Worm (Caenorhabditis elegans) whole organism, L1 larva: ENCODE data around the gene bet-2.

Experiments used
- C04F5.9 ChIP-seq: sonication (generic microtip); optimal IDR thresholded peaks from 2 replicates; lab custom pipeline; 2016; ENCODE audit warnings: missing genetic modification characterization, missing compliant biosample characterization
- C16A3.4 ChIP-seq: fragments of 150-350 bp; optimal IDR thresholded peaks from 2 replicates; lab custom pipeline; 2014; ENCODE audit warnings: missing biosample characterization, missing genetic modification characterization
- C34B4.2 ChIP-seq: sonication (generic microtip); optimal IDR thresholded peaks from 2 replicates; lab custom pipeline; 2017; ENCODE audit warnings: mild to moderate bottlenecking, missing genetic modification characterization, missing compliant biosample characterization
- F16B12.6 ChIP-seq: fragments of 150-350 bp; optimal IDR thresholded peaks from 2 replicates; lab custom pipeline; 2014; ENCODE audit warnings: missing biosample characterization, missing genetic modification characterization
- Y116A8C.19 ChIP-seq: sonication (generic microtip); optimal IDR thresholded peaks from 2 replicates; lab custom pipeline; 2016; ENCODE audit warnings: missing compliant biosample characterization, missing genetic modification characterization, borderline replicate concordance
- aha-1 ChIP-seq: fragments of 150-350 bp; optimal IDR thresholded peaks from 2 replicates; lab custom pipeline; 2014; ENCODE audit warnings: missing biosample characterization, missing genetic modification characterization
- alr-1 ChIP-seq: fragments of 200-800 bp; sonication (Bioruptor generic); optimal IDR thresholded peaks from 2 replicates; lab custom pipeline; 2018; ENCODE audit warnings: borderline replicate concordance, mild to moderate bottlenecking, missing genetic modification characterization, missing compliant biosample characterization
- ceh-63 ChIP-seq: fragments of 200-800 bp; sonication (Bioruptor generic); optimal IDR thresholded peaks from 2 replicates; lab custom pipeline; 2018; ENCODE audit warnings: mild to moderate bottlenecking, missing genetic modification characterization, missing compliant biosample characterization
- ceh-88 ChIP-seq: fragments of 200-800 bp; sonication (Bioruptor generic); IDR thresholded peaks from 2 replicates; pipeline ENCODE4 v1.3.6; 2022; ENCODE audit warnings: missing genetic modification characterization, missing compliant biosample characterization
- ceh-90 ChIP-seq: sonication (generic microtip); optimal IDR thresholded peaks from 2 replicates; lab custom pipeline; 2016; ENCODE audit warnings: missing genetic modification characterization, missing compliant biosample characterization
- ces-1 ChIP-seq: fragments of 150-350 bp; optimal IDR thresholded peaks from 2 replicates; lab custom pipeline; 2014; ENCODE audit warnings: missing biosample characterization, missing genetic modification reagents, missing genetic modification characterization
- dpl-1 ChIP-seq, 3 experiments: fragments of 150-350 bp in 2 of 3; sonication (generic microtip) in 1 of 3; optimal IDR thresholded peaks; 2 replicates each; lab custom pipeline; 2014 to 2017; ENCODE audit warnings: missing biosample characterization in 3 of 3, missing genetic modification characterization in 3 of 3, missing genetic modification reagents in 3 of 3
- dsc-1 ChIP-seq: sonication (generic microtip); optimal IDR thresholded peaks from 2 replicates; lab custom pipeline; 2016; ENCODE audit warnings: mild to moderate bottlenecking, missing genetic modification characterization, missing compliant biosample characterization
- efl-3 ChIP-seq: fragments of 200-800 bp; sonication (Bioruptor generic); optimal IDR thresholded peaks from 2 replicates; lab custom pipeline; 2018; ENCODE audit warnings: mild to moderate bottlenecking, missing genetic modification characterization, missing compliant biosample characterization
- egl-27 ChIP-seq, 2 experiments: fragments of 150-350 bp in 1 of 2; sonication (generic microtip); optimal IDR thresholded peaks; 3 replicates each; lab custom pipeline; 2017 to 2018; ENCODE audit warnings: missing biosample characterization in 2 of 2, missing genetic modification characterization in 2 of 2, missing genetic modification reagents in 2 of 2
- ets-5 ChIP-seq: fragments of 200-800 bp; sonication (Bioruptor generic); IDR thresholded peaks from 2 replicates; pipeline ENCODE4 v1.3.6; 2022; ENCODE audit warnings: missing genetic modification characterization, missing compliant biosample characterization
- fkh-10 ChIP-seq: sonication (generic microtip); optimal IDR thresholded peaks from 2 replicates; lab custom pipeline; 2017; ENCODE audit warnings: missing biosample characterization, missing genetic modification reagents, missing genetic modification characterization
- fkh-4 ChIP-seq: sonication (generic microtip); optimal IDR thresholded peaks from 2 replicates; lab custom pipeline; 2016; ENCODE audit warnings: missing compliant biosample characterization, missing genetic modification characterization, borderline replicate concordance
- fos-1 ChIP-seq: fragments of 150-350 bp; optimal IDR thresholded peaks from 2 replicates; lab custom pipeline; 2014; ENCODE audit warnings: missing biosample characterization, missing genetic modification characterization
- grh-1 ChIP-seq: fragments of 200-800 bp; sonication (Bioruptor generic); IDR thresholded peaks from 2 replicates; pipeline ENCODE4 v1.3.6; 2022; ENCODE audit warnings: missing genetic modification reagents, missing genetic modification characterization, missing compliant biosample characterization
- hlh-4 ChIP-seq: sonication (generic microtip); optimal IDR thresholded peaks from 2 replicates; lab custom pipeline; 2016; ENCODE audit warnings: mild to moderate bottlenecking, missing genetic modification characterization, missing compliant biosample characterization
- irx-1 ChIP-seq: sonication (generic microtip); optimal IDR thresholded peaks from 2 replicates; lab custom pipeline; 2016; ENCODE audit warnings: missing genetic modification characterization, missing compliant biosample characterization
- isw-1 ChIP-seq: fragments of 200-800 bp; sonication (Bioruptor generic); IDR thresholded peaks from 2 replicates; pipeline ENCODE4 v1.3.6; 2022; ENCODE audit warnings: missing genetic modification characterization, missing compliant biosample characterization
- jun-1 ChIP-seq: fragments of 150-350 bp; optimal IDR thresholded peaks from 2 replicates; lab custom pipeline; 2014; ENCODE audit warnings: missing biosample characterization, missing genetic modification reagents, missing genetic modification characterization
- lin-39 ChIP-seq: fragments of 150-350 bp; optimal IDR thresholded peaks from 2 replicates; lab custom pipeline; 2014; ENCODE audit warnings: missing biosample characterization, missing genetic modification reagents, missing genetic modification characterization
- lir-3 ChIP-seq: sonication (generic microtip); optimal IDR thresholded peaks from 2 replicates; lab custom pipeline; 2016; ENCODE audit warnings: mild to moderate bottlenecking, missing genetic modification characterization, moderate library complexity, missing compliant biosample characterization; ENCODE audit not compliant: poor library complexity
- lsy-2 ChIP-seq, 2 experiments: fragments of 150-350 bp; optimal IDR thresholded peaks; 2 replicates each; lab custom pipeline; 2014; ENCODE audit warnings: missing biosample characterization in 2 of 2, missing genetic modification characterization in 2 of 2
- mab-9 ChIP-seq: fragments of 200-800 bp; sonication (Bioruptor generic); IDR thresholded peaks from 2 replicates; pipeline ENCODE4 v1.3.6; 2022; ENCODE audit warnings: missing genetic modification reagents, missing genetic modification characterization, missing compliant biosample characterization
- mef-2 ChIP-seq: fragments of 150-350 bp; optimal IDR thresholded peaks from 2 replicates; lab custom pipeline; 2014; ENCODE audit warnings: missing biosample characterization, missing genetic modification characterization
- nhr-20 ChIP-seq: sonication (generic microtip); optimal IDR thresholded peaks from 2 replicates; lab custom pipeline; 2016; ENCODE audit warnings: mild to moderate bottlenecking, missing genetic modification characterization, missing compliant biosample characterization
- nhr-28 ChIP-seq: fragments of 150-350 bp; optimal IDR thresholded peaks from 2 replicates; lab custom pipeline; 2014; ENCODE audit warnings: missing biosample characterization, missing genetic modification characterization
- nhr-71 ChIP-seq: sonication (generic microtip); optimal IDR thresholded peaks from 2 replicates; lab custom pipeline; 2016; ENCODE audit warnings: mild to moderate bottlenecking, missing genetic modification characterization, moderate library complexity, missing compliant biosample characterization
- nhr-84 ChIP-seq: sonication (generic microtip); optimal IDR thresholded peaks from 2 replicates; lab custom pipeline; 2017; ENCODE audit warnings: missing biosample characterization, missing genetic modification characterization
- rnt-1 ChIP-seq: sonication (generic microtip); optimal IDR thresholded peaks from 2 replicates; lab custom pipeline; 2016; ENCODE audit warnings: mild to moderate bottlenecking, missing genetic modification characterization, moderate library complexity, missing compliant biosample characterization
- snpc-4 ChIP-seq: fragments of 150-350 bp; optimal IDR thresholded peaks from 2 replicates; lab custom pipeline; 2014; ENCODE audit warnings: missing biosample characterization, missing genetic modification characterization
- sptf-1 ChIP-seq: fragments of 150-350 bp; optimal IDR thresholded peaks from 2 replicates; lab custom pipeline; 2014; ENCODE audit warnings: missing biosample characterization, missing genetic modification characterization
- sup-37 ChIP-seq: fragments of 200-800 bp; sonication (Bioruptor generic); optimal IDR thresholded peaks from 2 replicates; lab custom pipeline; 2018; ENCODE audit warnings: mild to moderate bottlenecking, missing genetic modification characterization, missing compliant biosample characterization
- swsn-7 ChIP-seq: sonication (generic microtip); optimal IDR thresholded peaks from 2 replicates; lab custom pipeline; 2016; ENCODE audit warnings: missing genetic modification characterization, missing compliant biosample characterization
- tlp-1 ChIP-seq: fragments of 150-350 bp; optimal IDR thresholded peaks from 2 replicates; lab custom pipeline; 2014; ENCODE audit warnings: missing biosample characterization, missing genetic modification characterization
- unc-62 ChIP-seq: fragments of 150-350 bp; optimal IDR thresholded peaks from 2 replicates; lab custom pipeline; 2014; ENCODE audit warnings: missing biosample characterization, missing genetic modification reagents, missing genetic modification characterization
- unc-86 ChIP-seq: sonication (generic microtip); optimal IDR thresholded peaks from 2 replicates; lab custom pipeline; 2016; ENCODE audit warnings: missing genetic modification characterization, missing compliant biosample characterization
- unc-98 ChIP-seq: fragments of 200-800 bp; sonication (Bioruptor generic); IDR thresholded peaks from 2 replicates; pipeline ENCODE4 v1.3.6; 2022; ENCODE audit warnings: missing genetic modification characterization, missing compliant biosample characterization
- vab-15 ChIP-seq: sonication (generic microtip); optimal IDR thresholded peaks from 2 replicates; lab custom pipeline; 2017; ENCODE audit warnings: missing genotype, mild to moderate bottlenecking, missing genetic modification characterization, missing compliant biosample characterization
- zag-1 ChIP-seq: fragments of 150-350 bp; optimal IDR thresholded peaks from 2 replicates; lab custom pipeline; 2014; ENCODE audit warnings: missing biosample characterization, missing genetic modification characterization
- zip-4 ChIP-seq: fragments of 200-800 bp; sonication (Bioruptor generic); optimal IDR thresholded peaks from 2 replicates; lab custom pipeline; 2018; ENCODE audit warnings: mild to moderate bottlenecking, missing genetic modification characterization, moderate library complexity, missing compliant biosample characterization
- ztf-11 ChIP-seq, 2 experiments: sonication (generic microtip); optimal IDR thresholded peaks; 2 replicates each; lab custom pipeline; 2016 to 2017; ENCODE audit warnings: missing genetic modification characterization in 2 of 2, missing biosample characterization in 1 of 2, missing compliant biosample characterization in 1 of 2
- ztf-4 ChIP-seq: fragments of 150-350 bp; optimal IDR thresholded peaks from 2 replicates; lab custom pipeline; 2014; ENCODE audit warnings: missing biosample characterization, missing genetic modification characterization

Gene bet-2

ce11 chrX:10597554-10598191 lies 28.6 kb downstream of the bet-2 start (continued):
- no peak for TF ChIP-seq grh-1 (GFP tag; lab: Robert Waterston, UW)
- no peak for TF ChIP-seq C16A3.4 (tag; lab: Kevin White, UChicago)
- no peak for TF ChIP-seq ces-1 (GFP tag; lab: Kevin White, UChicago)
- no peak for TF ChIP-seq hlh-4 (tag; lab: Kevin White, UChicago)
- TF ChIP-seq C34B4.2 (tag; lab: Kevin White, UChicago): no peak
- no peak for TF ChIP-seq aha-1 (tag; lab: Kevin White, UChicago)
- TF ChIP-seq unc-86 (tag; lab: Kevin White, UChicago): peak; percentile 12
- TF ChIP-seq efl-3 (GFP tag; lab: Kevin White, UChicago): no peak
- no peak for TF ChIP-seq fkh-10 (GFP tag; lab: Kevin White, UChicago)
- no peak for TF ChIP-seq jun-1 (tag; lab: Kevin White, UChicago)
- TF ChIP-seq fos-1 (tag; lab: Kevin White, UChicago): no peak
- TF ChIP-seq lin-39: no peak
- TF ChIP-seq C04F5.9: no peak
- TF ChIP-seq swsn-7 (tag; lab: Kevin White, UChicago): peak; percentile 42
- TF ChIP-seq unc-98 (GFP tag; lab: Robert Waterston, UW): no peak
- no peak for TF ChIP-seq zag-1 (tag; lab: Kevin White, UChicago)
- no peak for TF ChIP-seq Y116A8C.19 (tag; lab: Kevin White, UChicago)
- peak; percentile 30 for TF ChIP-seq nhr-20 (tag; lab: Kevin White, UChicago)
- 0 out of 2 replicates have a peak, but pooled peaks have one; percentile 23 for TF ChIP-seq mab-9 (GFP tag; lab: Robert Waterston, UW)
- TF ChIP-seq nhr-28 (tag; lab: Kevin White, UChicago): no peak
- no peak for TF ChIP-seq ceh-90 (tag; lab: Kevin White, UChicago)
- TF ChIP-seq alr-1: no peak
- TF ChIP-seq zip-4 (GFP tag; lab: Kevin White, UChicago): no peak
- TF ChIP-seq snpc-4 (tag; lab: Kevin White, UChicago): no peak
- TF ChIP-seq vab-15 (tag; lab: Kevin White, UChicago): no peak
- TF ChIP-seq isw-1 (GFP tag; lab: Robert Waterston, UW): no peak; the same call in 1 of the 2 replicates
- no peak for TF ChIP-seq unc-62 (GFP tag; lab: Kevin White, UChicago)
- no peak for TF ChIP-seq nhr-84 (tag; lab: Kevin White, UChicago)
- no peak for TF ChIP-seq fkh-4 (tag; lab: Kevin White, UChicago)
- TF ChIP-seq rnt-1 (tag; lab: Kevin White, UChicago): peak; percentile 73
- no peak for TF ChIP-seq ztf-4
- no peak for TF ChIP-seq lir-3 (tag; lab: Kevin White, UChicago)
- no peak for TF ChIP-seq sptf-1 (tag; lab: Kevin White, UChicago)
- TF ChIP-seq dpl-1 (GFP tag; optimal IDR thresholded peaks at IDR 0.05; lab: Kevin White, UChicago): no peak
- TF ChIP-seq tlp-1 (tag; lab: Kevin White, UChicago): no peak
- no peak for TF ChIP-seq egl-27 (tag; optimal IDR thresholded peaks at IDR 0.05; lab: Kevin White, UChicago)
- peak; percentile 72 for TF ChIP-seq dsc-1 (tag; lab: Kevin White, UChicago)
- TF ChIP-seq ceh-63 (GFP tag; lab: Kevin White, UChicago): no peak
- peak in 1 of 2 experiments; percentile 63 for TF ChIP-seq ztf-11 (tag; optimal IDR thresholded peaks at IDR 0.05; lab: Kevin White, UChicago)
- peak; percentile 55 for TF ChIP-seq nhr-71
- no peak for TF ChIP-seq sup-37 (GFP tag; lab: Kevin White, UChicago)
- no peak for TF ChIP-seq F16B12.6
- no peak for TF ChIP-seq irx-1 (tag; lab: Kevin White, UChicago)
- TF ChIP-seq lsy-2 (tag; optimal IDR thresholded peaks at IDR 0.05; lab: Kevin White, UChicago): no peak
- TF ChIP-seq ceh-88 (GFP tag; lab: Robert Waterston, UW): no peak
- no peak for TF ChIP-seq mef-2 (tag; lab: Kevin White, UChicago)
- TF ChIP-seq ets-5: no peak
